Worm (Caenorhabditis elegans) whole organism, L3 larva: ENCODE measurements around the gene F59B2.8.

Experiments
- ceh-28 ChIP-seq: fragments of 150-350 bp; optimal IDR thresholded peaks from 2 replicates; lab custom pipeline; 2014; ENCODE audit warnings: missing biosample characterization, missing genetic modification reagents, missing genetic modification characterization
- daf-12 ChIP-seq: fragments of 150-350 bp; optimal IDR thresholded peaks from 2 replicates; lab custom pipeline; 2014; ENCODE audit warnings: missing biosample characterization, missing genetic modification reagents, missing genetic modification characterization
- fkh-2 ChIP-seq: fragments of 150-350 bp; optimal IDR thresholded peaks from 2 replicates; lab custom pipeline; 2014; ENCODE audit warnings: missing biosample characterization, missing genetic modification reagents, missing genetic modification characterization
- lin-39 ChIP-seq: fragments of 150-350 bp; optimal IDR thresholded peaks from 2 replicates; lab custom pipeline; 2018; ENCODE audit warnings: missing biosample characterization, missing genetic modification reagents, missing genetic modification characterization
- lsy-12 ChIP-seq: sonication (generic microtip); optimal IDR thresholded peaks from 2 replicates; lab custom pipeline; 2016; ENCODE audit warnings: mild to moderate bottlenecking, missing genetic modification characterization, missing compliant biosample characterization
- nhr-12 ChIP-seq: fragments of 150-350 bp; optimal IDR thresholded peaks from 2 replicates; lab custom pipeline; 2014; ENCODE audit warnings: missing biosample characterization, missing genetic modification characterization
- nhr-23 ChIP-seq: fragments of 150-350 bp; optimal IDR thresholded peaks from 2 replicates; lab custom pipeline; 2014; ENCODE audit warnings: missing biosample characterization, missing genetic modification reagents, missing genetic modification characterization
- nhr-43 ChIP-seq: sonication (generic microtip); optimal IDR thresholded peaks from 2 replicates; lab custom pipeline; 2016; ENCODE audit warnings: mild to moderate bottlenecking, missing genetic modification characterization, missing compliant biosample characterization; ENCODE audit not compliant: poor library complexity, severe bottlenecking
- pha-4 ChIP-seq: fragments of 150-350 bp; optimal IDR thresholded peaks from 2 replicates; lab custom pipeline; 2014; ENCODE audit warnings: missing biosample characterization, missing genetic modification reagents, missing genetic modification characterization
- unc-62 ChIP-seq: fragments of 150-350 bp; sonication (generic microtip); optimal IDR thresholded peaks from 4 replicates; lab custom pipeline; 2014; ENCODE audit warnings: missing biosample characterization, missing genetic modification reagents, missing genetic modification characterization
- ztf-11 ChIP-seq: fragments of 150-350 bp; optimal IDR thresholded peaks from 2 replicates; lab custom pipeline; 2014; ENCODE audit warnings: missing biosample characterization, missing genetic modification characterization

Gene F59B2.8

DNA sequence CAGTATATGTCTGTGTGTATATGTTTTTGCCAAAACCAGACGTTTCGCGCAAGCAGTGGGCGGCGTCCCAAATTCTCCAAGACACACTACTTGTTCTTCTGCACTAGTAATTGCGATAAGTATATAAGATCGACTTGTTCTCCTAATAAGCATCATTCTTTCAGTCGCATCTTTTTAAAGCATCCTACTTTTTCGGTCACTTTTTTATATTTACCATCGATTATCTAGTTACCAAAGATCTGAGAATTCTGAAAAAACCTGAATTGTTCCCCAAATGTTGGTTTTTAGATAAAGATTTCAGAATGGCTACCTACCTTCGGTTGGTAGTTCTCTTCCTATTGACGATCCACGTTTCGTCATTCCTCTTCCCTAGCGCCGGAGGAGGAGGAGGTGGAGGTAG is 48.0 kb downstream of the F59B2.8 start, which contains the start of gene grl-25:
TSS of gene grl-25 (plus strand) at position 301 of the 400 bp plus-strand sequence.
- TF ChIP-seq fkh-2 (tag; lab: Kevin White, UChicago), result no peak
- TF ChIP-seq nhr-43 (tag; lab: Kevin White, UChicago), result no peak
- TF ChIP-seq nhr-12, result no peak
- TF ChIP-seq daf-12 (tag; lab: Kevin White, UChicago), result no peak

DNA sequence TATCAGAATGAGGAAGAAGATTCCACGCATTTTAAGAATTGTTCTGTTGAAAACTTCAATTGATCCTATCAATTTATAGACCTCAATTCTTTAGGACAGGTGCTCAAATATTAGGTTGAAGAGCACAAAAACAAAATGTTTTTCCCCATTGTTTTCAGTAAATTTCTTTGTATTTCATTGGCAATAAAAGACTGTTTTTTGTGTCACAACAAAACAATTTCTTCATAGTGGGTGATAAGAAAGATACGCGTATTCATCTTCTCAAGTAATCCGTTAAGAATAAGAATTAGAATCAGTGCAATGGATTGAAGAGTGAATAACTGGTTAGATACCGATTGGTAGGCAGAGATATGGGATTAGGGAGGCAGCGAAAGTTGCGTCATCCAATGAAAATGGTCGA is 49.3 kb downstream of the F59B2.8 start, which contains the start of gene ZK643.6:
TSS of gene ZK643.6 (minus strand) at position 101 of the 400 bp plus-strand sequence.
- no peak for TF ChIP-seq pha-4 (tag; lab: Kevin White, UChicago)
- no peak for TF ChIP-seq ceh-28 (tag; lab: Kevin White, UChicago)
- TF ChIP-seq nhr-23 (tag; lab: Kevin White, UChicago), result no peak
- no peak for TF ChIP-seq ztf-11
- TF ChIP-seq lsy-12, result no peak
- TF ChIP-seq unc-62 (GFP tag; lab: Kevin White, UChicago), result no peak
- no peak for TF ChIP-seq lin-39 (tag; lab: Kevin White, UChicago)
- TF ChIP-seq, all 47 proteins: peak for 0
